Fruit fly (Drosophila melanogaster): ENCODE results near the gene CG32006.

- peak in 1 of 2 experiments; percentile 70 for TF ChIP-seq eve (GFP tag; optimal IDR thresholded peaks at IDR 0.05)
- TF ChIP-seq Dll (GFP tag; IDR thresholded peaks at IDR 0.05; ENCODE audit: partially characterized antibody), result no peak
- no peak for TF ChIP-seq Scr (GFP tag; IDR thresholded peaks at IDR 0.05; ENCODE audit: partially characterized antibody)
- no peak for TF ChIP-seq z (GFP tag; IDR thresholded peaks at IDR 0.05)
- no peak for TF ChIP-seq E2f1 (GFP tag; IDR thresholded peaks at IDR 0.05)
- TF ChIP-seq Abd-B (GFP tag; optimal IDR thresholded peaks at IDR 0.05), result no peak
- no peak for TF ChIP-seq pzg (GFP tag; optimal IDR thresholded peaks at IDR 0.05)
- no peak for TF ChIP-seq sna (GFP tag; IDR thresholded peaks at IDR 0.05; ENCODE audit: partially characterized antibody)
- TF ChIP-seq Hr3 (GFP tag; optimal IDR thresholded peaks at IDR 0.05), result no peak
- no peak for TF ChIP-seq mirr (GFP tag; optimal IDR thresholded peaks at IDR 0.05)
- TF ChIP-seq zfh1 (GFP tag; IDR thresholded peaks at IDR 0.05), result no peak
- no peak for TF ChIP-seq Sry-β (GFP tag; optimal IDR thresholded peaks at IDR 0.05)
- no peak for TF ChIP-seq danr (GFP tag; IDR thresholded peaks at IDR 0.05)
- no peak for TF ChIP-seq CG33213 (GFP tag; optimal IDR thresholded peaks at IDR 0.05)
Measured at dm6 chr4:167515-167914, 17.0 kb downstream of the CG32006 start.

Measured in whole organism, embryonic.